Worm (Caenorhabditis elegans): Measurements from ENCODE around the gene mtm-3.
"Not testable (repeated sequence)": the region's sequence is repeated elsewhere in the genome, so short reads cannot be mapped to it uniquely, and the experiment has no call there.

DNA sequence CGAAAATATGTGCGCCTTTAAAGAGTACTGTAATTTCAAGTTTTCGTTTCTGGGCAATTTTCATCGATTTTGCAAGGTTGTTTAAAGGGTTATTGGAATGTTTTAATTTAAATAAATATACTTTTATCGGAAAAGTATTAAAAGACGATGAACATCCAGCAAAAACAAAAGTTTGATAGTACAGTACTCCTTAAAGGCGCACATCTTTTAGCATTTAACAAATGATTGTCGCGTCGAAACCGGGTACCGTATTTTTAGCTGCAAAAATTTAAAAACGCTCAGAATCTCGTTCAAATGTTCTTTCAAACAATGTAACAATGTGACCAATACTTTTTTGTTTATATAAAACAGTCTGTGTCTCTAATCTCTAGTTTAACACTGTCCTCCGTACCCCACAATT lies 40.0 kb upstream of the mtm-3 start, which contains the start of gene C36A4.11:
- TF ChIP-seq ceh-6 (GFP tag; optimal IDR thresholded peaks at IDR 0.05); tbx-7 (tag; optimal IDR thresholded peaks at IDR 0.05); C38D4.7 (GFP tag; optimal IDR thresholded peaks at IDR 0.05); ama-1 (optimal IDR thresholded peaks at IDR 0.05); ceh-9 (tag; optimal IDR thresholded peaks at IDR 0.05): not testable (repeated sequence)

Measured in whole organism, late embryonic.